Worm (Caenorhabditis elegans) whole organism, L4 larva: ENCODE results near the gene B0244.16.
A peak's percentile ranks its signal among the peaks of the same experiment; 100 is the strongest.

Experiments
- F26F4.8 ChIP-seq: fragments of 200-800 bp; sonication (Bioruptor generic); conservative IDR thresholded peaks from 2 replicates; pipeline ENCODE4 v1.3.6; 2022; ENCODE audit warnings: missing genetic modification characterization, missing compliant biosample characterization
- F49E8.2 ChIP-seq: sonication (generic microtip); optimal IDR thresholded peaks from 2 replicates; lab custom pipeline; 2016; ENCODE audit warnings: missing compliant biosample characterization, mild to moderate bottlenecking, missing genetic modification characterization, borderline replicate concordance
- T20F7.1 ChIP-seq: fragments of 200-800 bp; sonication (Bioruptor generic); optimal IDR thresholded peaks from 2 replicates; lab custom pipeline; 2018; ENCODE audit warnings: mild to moderate bottlenecking, missing genetic modification characterization, missing compliant biosample characterization
- T26A8.4 ChIP-seq: fragments of 200-800 bp; sonication (Bioruptor generic); IDR thresholded peaks from 2 replicates; pipeline ENCODE4 v1.3.6; 2022; ENCODE audit warnings: missing genetic modification characterization, missing compliant biosample characterization
- Y48G9A.11 ChIP-seq: fragments of 200-800 bp; sonication (Bioruptor generic); IDR thresholded peaks from 2 replicates; pipeline ENCODE4 v1.3.6; 2022; ENCODE audit warnings: missing genetic modification reagents, missing genetic modification characterization, missing compliant biosample characterization
- Y5F2A.4 ChIP-seq: fragments of 200-800 bp; sonication (Bioruptor generic); optimal IDR thresholded peaks from 2 replicates; lab custom pipeline; 2018; ENCODE audit warnings: mild to moderate bottlenecking, missing genetic modification characterization, missing compliant biosample characterization
- aha-1 ChIP-seq: fragments of 150-350 bp; peaks from one replicate; lab custom pipeline; 2014; ENCODE audit warnings: missing biosample characterization, missing genetic modification characterization
- ama-1 ChIP-seq: fragments of 150-350 bp; optimal IDR thresholded peaks from 2 replicates; lab custom pipeline; 2014; ENCODE audit warnings: inconsistent platforms, mixed read lengths
- arid-1 ChIP-seq: fragments of 200-800 bp; sonication (Bioruptor generic); conservative IDR thresholded peaks from 2 replicates; pipeline ENCODE4 v1.3.6; 2022; ENCODE audit warnings: missing genetic modification reagents, missing genetic modification characterization, missing compliant biosample characterization
- ceh-20 ChIP-seq: fragments of 200-800 bp; sonication (Bioruptor generic); IDR thresholded peaks from 2 replicates; pipeline ENCODE4 v1.3.6; 2022; ENCODE audit warnings: missing genetic modification reagents, missing genetic modification characterization, missing compliant biosample characterization
- ceh-44 ChIP-seq: fragments of 200-800 bp; sonication (Bioruptor generic); IDR thresholded peaks from 2 replicates; pipeline ENCODE4 v1.3.6; 2022; ENCODE audit warnings: missing genetic modification reagents, missing genetic modification characterization, missing compliant biosample characterization
- ces-1 ChIP-seq: fragments of 150-350 bp; sonication (generic microtip); optimal IDR thresholded peaks from 4 replicates; lab custom pipeline; 2014; ENCODE audit warnings: missing biosample characterization, missing genetic modification reagents, missing genetic modification characterization
- cey-2 ChIP-seq: sonication (generic microtip); optimal IDR thresholded peaks from 3 replicates; lab custom pipeline; 2017; ENCODE audit warnings: missing genetic modification characterization, mild to moderate bottlenecking, missing compliant biosample characterization, antibody characterized with exemption, borderline replicate concordance; ENCODE audit not compliant: insufficient read depth
- ctbp-1 ChIP-seq: fragments of 200-800 bp; sonication (Bioruptor generic); IDR thresholded peaks from 2 replicates; pipeline ENCODE4 v1.3.6; 2022; ENCODE audit warnings: missing genetic modification reagents, missing genetic modification characterization, missing compliant biosample characterization
- daf-16 ChIP-seq, 3 experiments: sonication (generic microtip); optimal IDR thresholded peaks; 2 replicates each; lab custom pipeline; 2016 to 2017; ENCODE audit warnings: missing genetic modification characterization in 3 of 3, missing genetic modification reagents in 3 of 3, mild to moderate bottlenecking in 2 of 3, missing compliant biosample characterization in 2 of 3, missing biosample characterization in 1 of 3, moderate library complexity in 1 of 3
- dmd-6 ChIP-seq: fragments of 200-800 bp; sonication (Bioruptor generic); IDR thresholded peaks from 2 replicates; pipeline ENCODE4 v1.3.6; 2022; ENCODE audit warnings: missing genetic modification reagents, missing genetic modification characterization, missing compliant biosample characterization
- dpl-1 ChIP-seq: fragments of 150-350 bp; optimal IDR thresholded peaks from 2 replicates; lab custom pipeline; 2014; ENCODE audit warnings: missing biosample characterization, missing genetic modification reagents, missing genetic modification characterization
- egl-43 ChIP-seq: fragments of 200-800 bp; sonication (Bioruptor generic); IDR thresholded peaks from 2 replicates; pipeline ENCODE4 v1.3.6; 2022; ENCODE audit warnings: missing genetic modification reagents, missing genetic modification characterization, missing compliant biosample characterization
- fkh-10 ChIP-seq: fragments of 150-350 bp; optimal IDR thresholded peaks from 2 replicates; lab custom pipeline; 2014; ENCODE audit warnings: missing biosample characterization, missing genetic modification reagents, missing genetic modification characterization
- gei-8 ChIP-seq: fragments of 200-800 bp; sonication (Bioruptor generic); optimal IDR thresholded peaks from 2 replicates; lab custom pipeline; 2018; ENCODE audit warnings: mild to moderate bottlenecking, missing genetic modification characterization, missing compliant biosample characterization
- hlh-11 ChIP-seq: fragments of 200-800 bp; sonication (Bioruptor generic); optimal IDR thresholded peaks from 2 replicates; lab custom pipeline; 2018; ENCODE audit warnings: mild to moderate bottlenecking, missing genetic modification characterization, missing compliant biosample characterization
- hlh-30 ChIP-seq: sonication (generic microtip); optimal IDR thresholded peaks from 2 replicates; lab custom pipeline; 2017; ENCODE audit warnings: antibody characterized with exemption, mild to moderate bottlenecking, missing genetic modification characterization, missing compliant biosample characterization; ENCODE audit not compliant: insufficient read depth
- hmg-1.1 ChIP-seq: fragments of 200-800 bp; sonication (Bioruptor generic); IDR thresholded peaks from 2 replicates; pipeline ENCODE4 v1.3.6; 2022; ENCODE audit warnings: missing genetic modification reagents, missing genetic modification characterization, missing compliant biosample characterization
- lin-15B ChIP-seq: fragments of 150-350 bp; sonication (generic microtip); optimal IDR thresholded peaks from 3 replicates; lab custom pipeline; 2014; ENCODE audit warnings: missing biosample characterization, missing genetic modification characterization
- madf-5 ChIP-seq, 2 experiments: fragments of 200-800 bp; sonication (Bioruptor generic); IDR thresholded peaks; 2 replicates each; pipeline ENCODE4 v1.3.6; 2022; ENCODE audit warnings: missing compliant biosample characterization in 2 of 2, missing genetic modification characterization in 2 of 2
- madf-9 ChIP-seq: fragments of 200-800 bp; sonication (Bioruptor generic); conservative IDR thresholded peaks from 2 replicates; pipeline ENCODE4 v1.3.6; 2022; ENCODE audit warnings: missing genetic modification reagents, missing genetic modification characterization, missing compliant biosample characterization
- mxl-3 ChIP-seq: fragments of 200-800 bp; sonication (Bioruptor generic); optimal IDR thresholded peaks from 2 replicates; lab custom pipeline; 2018; ENCODE audit warnings: mild to moderate bottlenecking, missing genetic modification characterization, missing compliant biosample characterization
- nhr-10 ChIP-seq: fragments of 150-350 bp; optimal IDR thresholded peaks from 2 replicates; lab custom pipeline; 2014; ENCODE audit warnings: missing biosample characterization, missing genetic modification characterization
- nhr-11 ChIP-seq: fragments of 150-350 bp; optimal IDR thresholded peaks from 2 replicates; lab custom pipeline; 2014; ENCODE audit warnings: missing biosample characterization, missing genetic modification characterization
- nhr-111 ChIP-seq: fragments of 200-800 bp; sonication (Bioruptor generic); optimal IDR thresholded peaks from 2 replicates; lab custom pipeline; 2018; ENCODE audit warnings: mild to moderate bottlenecking, missing genetic modification characterization, missing compliant biosample characterization
- nhr-237 ChIP-seq: sonication (generic microtip); optimal IDR thresholded peaks from 2 replicates; lab custom pipeline; 2017; ENCODE audit warnings: missing biosample characterization, missing genetic modification characterization
- nhr-28 ChIP-seq: fragments of 150-350 bp; optimal IDR thresholded peaks from 2 replicates; lab custom pipeline; 2014; ENCODE audit warnings: missing biosample characterization, missing genetic modification characterization
- nhr-6 ChIP-seq: fragments of 150-350 bp; optimal IDR thresholded peaks from 2 replicates; lab custom pipeline; 2014; ENCODE audit warnings: missing biosample characterization, missing genetic modification characterization
- nhr-76 ChIP-seq: fragments of 150-350 bp; optimal IDR thresholded peaks from 2 replicates; lab custom pipeline; 2014; ENCODE audit warnings: missing biosample characterization, missing genetic modification characterization
- pqm-1 ChIP-seq: sonication (generic microtip); optimal IDR thresholded peaks from 2 replicates; lab custom pipeline; 2017; ENCODE audit warnings: missing biosample characterization, missing genetic modification characterization
- rbr-2 ChIP-seq: sonication (generic microtip); optimal IDR thresholded peaks from 2 replicates; lab custom pipeline; 2016; ENCODE audit warnings: missing genotype, missing genetic modification characterization, missing compliant biosample characterization
- sdz-12 ChIP-seq: fragments of 200-800 bp; sonication (Bioruptor generic); optimal IDR thresholded peaks from 2 replicates; lab custom pipeline; 2018; ENCODE audit warnings: mild to moderate bottlenecking, missing genetic modification characterization, missing compliant biosample characterization
- set-16 ChIP-seq: fragments of 200-800 bp; sonication (Bioruptor generic); IDR thresholded peaks from 2 replicates; pipeline ENCODE4 v1.3.6; 2022; ENCODE audit warnings: missing genetic modification reagents, missing genetic modification characterization, missing compliant biosample characterization
- snpc-1.2 ChIP-seq: fragments of 200-800 bp; sonication (Bioruptor generic); IDR thresholded peaks from 2 replicates; pipeline ENCODE4 v1.3.6; 2022; ENCODE audit warnings: missing genetic modification reagents, missing genetic modification characterization, missing compliant biosample characterization
- spr-3 ChIP-seq: fragments of 200-800 bp; sonication (Bioruptor generic); optimal IDR thresholded peaks from 2 replicates; lab custom pipeline; 2018; ENCODE audit warnings: mild to moderate bottlenecking, missing genetic modification characterization, missing compliant biosample characterization
- tag-97 ChIP-seq: fragments of 200-800 bp; sonication (Bioruptor generic); IDR thresholded peaks from 2 replicates; pipeline ENCODE4 v1.3.6; 2022; ENCODE audit warnings: missing genetic modification characterization, missing compliant biosample characterization
- tra-1 ChIP-seq: fragments of 200-800 bp; sonication (Bioruptor generic); IDR thresholded peaks from 2 replicates; pipeline ENCODE4 v1.3.6; 2022; ENCODE audit warnings: missing genetic modification reagents, missing genetic modification characterization, missing compliant biosample characterization
- unc-130 ChIP-seq: sonication (generic microtip); optimal IDR thresholded peaks from 2 replicates; lab custom pipeline; 2016; ENCODE audit warnings: missing genetic modification reagents, missing genetic modification characterization, missing compliant biosample characterization
- unc-39 ChIP-seq: sonication (generic microtip); optimal IDR thresholded peaks from 2 replicates; lab custom pipeline; 2017; ENCODE audit warnings: missing biosample characterization, missing genetic modification characterization
- zfp-2 ChIP-seq: sonication (generic microtip); optimal IDR thresholded peaks from 2 replicates; lab custom pipeline; 2016; ENCODE audit warnings: mild to moderate bottlenecking, missing genetic modification characterization, missing compliant biosample characterization
- zip-11 ChIP-seq: fragments of 200-800 bp; sonication (Bioruptor generic); IDR thresholded peaks from 2 replicates; pipeline ENCODE4 v1.3.6; 2022; ENCODE audit warnings: missing genetic modification characterization, missing compliant biosample characterization
- ztf-7 ChIP-seq: fragments of 150-350 bp; optimal IDR thresholded peaks from 2 replicates; lab custom pipeline; 2014; ENCODE audit warnings: missing biosample characterization, missing genetic modification characterization

The B0244.16 gene

ce11 chrIII:5721888-5722287, 18.9 kb upstream of the B0244.16 start (continued):
- TF ChIP-seq mxl-3, result peak; percentile 13
- no peak for TF ChIP-seq set-16 (GFP tag; lab: Robert Waterston, UW)
- peak; percentile 86 for TF ChIP-seq dmd-6 (GFP tag; lab: Robert Waterston, UW)
- no peak for TF ChIP-seq zfp-2 (tag; lab: Kevin White, UChicago)
- TF ChIP-seq ceh-44 (GFP tag; lab: Robert Waterston, UW), result 0 out of 2 replicates have a peak, but pooled peaks have one; percentile 27
- no peak for TF ChIP-seq lin-15B
- TF ChIP-seq T20F7.1 (GFP tag; lab: Kevin White, UChicago), result no peak
- TF ChIP-seq gei-8 (GFP tag; lab: Kevin White, UChicago), result no peak
- TF ChIP-seq hmg-1.1 (GFP tag; lab: Robert Waterston, UW), result peak; percentile 35; the same call in 1 of the 2 replicates
- no peak for TF ChIP-seq ctbp-1 (GFP tag; lab: Robert Waterston, UW)
- TF ChIP-seq Y5F2A.4 (GFP tag; lab: Kevin White, UChicago), result no peak
- TF ChIP-seq sdz-12 (GFP tag; lab: Kevin White, UChicago), result no peak
- TF ChIP-seq ztf-7 (tag; lab: Kevin White, UChicago), result peak; percentile 55
- TF ChIP-seq arid-1 (GFP tag; lab: Robert Waterston, UW), result peak; percentile 56; the same call in 1 of the 2 replicates
- no peak for TF ChIP-seq ama-1 (lab: Kevin White, UChicago)
- no peak for TF ChIP-seq madf-5 (GFP tag; IDR thresholded peaks at IDR 0.05; lab: Robert Waterston, UW)
- no peak for TF ChIP-seq zip-11 (GFP tag; lab: Robert Waterston, UW)

DNA sequence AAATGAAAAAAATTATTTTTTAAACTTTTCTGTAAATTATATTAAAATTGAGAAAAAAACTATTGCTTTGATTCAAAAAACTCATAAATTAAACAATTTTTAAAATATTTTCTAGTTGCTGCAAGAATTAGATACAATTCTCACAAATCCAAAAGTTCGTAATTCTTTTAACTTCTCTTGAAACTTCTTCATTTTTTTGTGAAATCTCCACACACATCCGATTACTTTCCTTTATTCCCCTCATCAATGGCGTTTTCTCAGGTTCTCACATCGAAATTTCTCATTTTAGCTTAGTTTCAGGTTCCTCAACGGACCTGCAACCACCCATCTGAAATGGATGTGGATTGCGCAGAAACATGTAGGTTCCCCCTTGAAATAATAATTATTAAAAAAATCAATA, 18.2 kb upstream of the B0244.16 start, which contains the start of gene wrm-1:
TSS of gene wrm-1 (plus strand) at position 301 of the 400 bp plus-strand sequence.
- TF ChIP-seq Y5F2A.4 (GFP tag; lab: Kevin White, UChicago) (no peak), mxl-3 (no peak), fkh-10 (GFP tag; lab: Kevin White, UChicago) (no peak), dmd-6 (GFP tag; lab: Robert Waterston, UW) (no peak), F49E8.2 (tag; lab: Kevin White, UChicago) (no peak), sdz-12 (GFP tag; lab: Kevin White, UChicago) (no peak), hlh-11 (tag; lab: Kevin White, UChicago) (no peak), nhr-237 (tag; lab: Kevin White, UChicago) (no peak), nhr-28 (no peak), madf-9 (no peak), snpc-1.2 (no peak)

DNA sequence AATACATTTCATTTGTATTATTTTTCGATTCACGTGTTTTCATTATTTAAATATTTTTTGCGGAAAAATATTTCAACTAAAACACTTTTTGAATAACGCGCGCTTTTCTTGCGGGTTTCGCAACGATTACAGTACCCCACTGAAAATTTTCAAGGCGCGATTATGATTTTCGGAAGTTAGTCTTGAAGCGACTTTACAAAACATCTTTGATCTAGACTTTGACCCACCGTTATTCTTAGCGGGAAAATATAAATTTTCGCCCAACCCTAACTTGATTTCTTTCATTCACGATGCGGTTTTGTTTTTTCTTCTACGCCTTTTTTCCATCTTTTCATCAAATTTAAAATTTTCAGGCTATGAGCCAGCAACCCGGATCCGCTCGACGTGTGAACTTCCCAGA, 12.9 kb upstream of the B0244.16 start, which contains the start of gene egg-1:
TSS of gene egg-1 (plus strand) at position 354 of the 400 bp plus-strand sequence.
- TF ChIP-seq snpc-1.2, result peak; percentile 43; the same call in 1 of the 2 replicates
- TF ChIP-seq tra-1, result no peak
- TF ChIP-seq nhr-6 (tag; lab: Kevin White, UChicago), result no peak
- no peak for TF ChIP-seq nhr-10 (tag; lab: Kevin White, UChicago)
- no peak for TF ChIP-seq tag-97 (GFP tag; lab: Robert Waterston, UW)
- TF ChIP-seq unc-130 (GFP tag; lab: Kevin White, UChicago), result peak; percentile 85
- TF ChIP-seq daf-16 (GFP tag; optimal IDR thresholded peaks at IDR 0.05; lab: Kevin White, UChicago), result no peak
- no peak for TF ChIP-seq daf-16 (tag; optimal IDR thresholded peaks at IDR 0.05; lab: Kevin White, UChicago)
- no peak for TF ChIP-seq set-16 (GFP tag; lab: Robert Waterston, UW)
- TF ChIP-seq nhr-111 (GFP tag; lab: Kevin White, UChicago), result no peak
- peak; percentile 40 for TF ChIP-seq aha-1 (tag; lab: Kevin White, UChicago)
- TF ChIP-seq pqm-1 (tag; lab: Kevin White, UChicago), result no peak
- TF ChIP-seq dmd-6 (GFP tag; lab: Robert Waterston, UW), result no peak
- no peak for TF ChIP-seq cey-2 (tag; lab: Kevin White, UChicago)
- TF ChIP-seq F26F4.8 (GFP tag; lab: Robert Waterston, UW), result no peak
- TF ChIP-seq T26A8.4 (GFP tag; lab: Robert Waterston, UW), result no peak
- peak; percentile 78 for TF ChIP-seq Y48G9A.11
- no peak for TF ChIP-seq ceh-20 (GFP tag; lab: Robert Waterston, UW)
- no peak for TF ChIP-seq egl-43 (GFP tag; lab: Robert Waterston, UW)
- no peak for TF ChIP-seq arid-1 (GFP tag; lab: Robert Waterston, UW)
- no peak for TF ChIP-seq unc-39 (tag; lab: Kevin White, UChicago)
- TF ChIP-seq gei-8 (GFP tag; lab: Kevin White, UChicago), result no peak
- no peak for TF ChIP-seq dpl-1
- no peak for TF ChIP-seq hlh-30
- no peak for TF ChIP-seq nhr-11 (tag; lab: Kevin White, UChicago)
- TF ChIP-seq F49E8.2 (tag; lab: Kevin White, UChicago), result peak; percentile 91
- TF ChIP-seq rbr-2 (tag; lab: Kevin White, UChicago), result no peak
- no peak for TF ChIP-seq spr-3 (GFP tag; lab: Kevin White, UChicago)
- TF ChIP-seq ces-1, result no peak
- TF ChIP-seq nhr-76, result no peak
